Fruit fly (Drosophila melanogaster) whole organism, embryonic: ENCODE results near the gene CG7724.
A peak's percentile ranks its signal among the peaks of the same experiment; 100 is the strongest.

ENCODE experiments used
- odd ChIP-seq: fragments of 200-800 bp; sonication (Bioruptor generic); optimal IDR thresholded peaks from 2 replicates; lab custom pipeline; 2017; ENCODE audit warnings: missing biosample characterization, mild to moderate bottlenecking, missing genetic modification characterization
- onecut ChIP-seq: fragments of 200-800 bp; sonication (Bioruptor generic); IDR thresholded peaks from 2 replicates; pipeline ENCODE4 v1.3.6; 2022; ENCODE audit warnings: missing biosample characterization, missing genetic modification characterization
- zfh2 ChIP-seq: fragments of 200-800 bp; sonication (Bioruptor generic); optimal IDR thresholded peaks from 2 replicates; lab custom pipeline; 2016; ENCODE audit warnings: missing biosample characterization, missing genetic modification characterization

DNA sequence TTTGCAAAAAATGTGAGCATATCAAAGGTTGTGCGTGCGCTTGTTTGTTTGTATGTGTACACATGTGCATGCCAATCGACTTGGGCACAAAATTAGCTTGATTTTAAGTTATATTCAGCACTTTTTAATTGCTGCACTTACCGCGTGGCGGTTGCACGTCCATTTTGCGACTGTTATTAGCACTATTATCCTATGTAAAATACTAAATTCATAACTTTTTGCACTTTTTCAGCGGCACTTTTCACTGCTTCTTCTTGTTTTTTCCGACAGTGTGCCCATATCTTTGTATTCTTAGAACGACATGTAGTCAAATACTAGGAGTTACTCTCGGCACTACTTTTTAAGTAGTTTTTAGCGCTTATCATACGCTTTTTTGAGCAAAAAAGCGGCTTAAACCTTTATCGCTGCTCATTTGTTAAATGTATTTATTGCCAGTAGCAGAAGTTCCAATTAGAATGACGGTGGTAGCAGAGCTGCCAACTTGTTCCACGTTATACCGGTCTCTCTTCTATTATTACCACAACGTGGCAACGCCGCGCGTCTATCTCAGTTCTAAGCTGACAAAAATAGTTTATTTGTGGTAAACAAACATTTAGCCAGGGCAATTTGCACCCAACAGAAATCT is 13.0 kb upstream of the CG7724 start, which contains the start of the genes scaf6 and Papst2:
- no peak for TF ChIP-seq odd (GFP tag; lab: Kevin White, UChicago)
- TF ChIP-seq zfh2 (GFP tag; lab: Kevin White, UChicago): peak; percentile 0
- no peak for TF ChIP-seq onecut (GFP tag; lab: Robert Waterston, UW)
